Fruit fly (Drosophila melanogaster): ENCODE measurements around the gene CG31301.
A peak's percentile ranks its signal among the peaks of the same experiment; 100 is the strongest.

Gene CG31301

DNA sequence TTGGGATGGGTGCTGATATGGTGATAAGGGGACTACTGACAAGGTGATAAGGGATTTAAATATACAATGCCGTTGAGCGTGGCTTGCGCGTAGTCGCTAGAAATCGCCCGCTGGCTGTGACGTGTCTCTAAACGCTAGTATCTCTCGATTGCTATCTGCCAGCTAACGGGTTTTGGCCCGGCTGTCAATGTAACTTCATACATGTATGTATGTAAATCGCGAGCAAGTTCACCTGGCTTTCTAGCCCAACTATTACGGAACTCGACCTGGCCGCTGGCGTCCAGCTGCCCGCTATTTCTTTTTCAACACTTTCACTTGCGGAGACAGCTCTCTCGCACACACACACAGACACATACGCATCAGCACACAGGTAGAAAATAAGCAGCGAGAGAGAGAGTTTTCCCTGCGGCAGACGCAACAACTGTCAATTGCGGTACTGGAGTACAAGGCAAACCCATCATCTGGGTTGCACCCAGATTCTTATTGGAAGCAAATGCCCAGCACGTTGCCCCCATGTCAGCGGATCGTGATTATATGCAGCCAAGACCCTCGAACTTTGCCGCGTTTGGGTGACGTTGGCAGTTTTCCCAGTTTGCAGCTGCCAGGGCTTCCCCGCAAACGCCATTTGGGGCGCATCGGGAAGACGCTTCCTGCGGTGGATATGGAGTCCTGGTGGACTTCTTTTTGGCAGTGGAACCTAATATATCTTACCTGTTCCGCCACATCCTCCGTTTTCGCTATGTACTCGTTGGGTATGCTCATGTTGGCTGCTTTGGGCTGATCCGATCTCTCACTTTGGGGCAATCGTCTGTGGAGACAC is 597 bp upstream of the CG31301 start:
- TF ChIP-seq CG9705 (GFP tag; optimal IDR thresholded peaks at IDR 0.05) = no peak
- no peak for TF ChIP-seq Rel (GFP tag; optimal IDR thresholded peaks at IDR 0.05)
- peak; percentile 67 for TF ChIP-seq Rel (tag; optimal IDR thresholded peaks at IDR 0.05)

DNA sequence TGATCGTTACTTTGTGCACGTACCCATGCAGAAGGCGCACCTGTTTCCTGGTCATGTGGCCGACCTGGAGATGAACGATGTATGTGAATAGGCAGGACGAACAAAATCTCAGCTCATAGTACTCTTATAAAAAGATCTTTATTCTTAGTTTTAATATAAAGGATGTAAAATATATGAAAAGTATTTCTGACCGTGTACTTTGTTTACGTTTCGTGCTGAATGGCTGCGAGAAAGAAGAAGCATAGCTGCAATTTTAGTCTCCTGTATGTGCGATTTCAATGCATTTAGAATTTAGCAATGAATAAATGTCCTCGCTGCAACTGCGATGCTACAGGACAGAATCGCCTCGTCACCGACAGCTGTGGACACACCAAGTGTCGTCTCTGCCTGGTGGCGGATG is 1.8 kb downstream of the CG31301 start, which contains the start of the genes CG42726 and CG42727:
Gene CG42726 (plus strand): TSS at position 227 of the 400 bp plus-strand sequence.
Gene CG42727 (plus strand): TSS at position 227 of the 400 bp plus-strand sequence.
- TF ChIP-seq GATAd (GFP tag; optimal IDR thresholded peaks at IDR 0.05) = no peak
- TF ChIP-seq pan (optimal IDR thresholded peaks at IDR 0.05) = no peak
- no peak for TF ChIP-seq N (GFP tag; optimal IDR thresholded peaks at IDR 0.05)
- TF ChIP-seq CrebA (GFP tag; optimal IDR thresholded peaks at IDR 0.05; ENCODE audit: borderline replicate concordance) = no peak
- TF ChIP-seq Myc (optimal IDR thresholded peaks at IDR 0.05) = no peak
- TF ChIP-seq Hr78 (GFP tag; optimal IDR thresholded peaks at IDR 0.05) = no peak
- peak; percentile 56 for TF ChIP-seq rgr (GFP tag; optimal IDR thresholded peaks at IDR 0.05)
- no peak for TF ChIP-seq usp (GFP tag; optimal IDR thresholded peaks at IDR 0.05)
- TF ChIP-seq Dfd (GFP tag; optimal IDR thresholded peaks at IDR 0.05) = no peak
- no peak for TF ChIP-seq Jra (GFP tag; optimal IDR thresholded peaks at IDR 0.05)
- no peak for TF ChIP-seq Rel (GFP tag; optimal IDR thresholded peaks at IDR 0.05)
- no peak for TF ChIP-seq Rel (tag; optimal IDR thresholded peaks at IDR 0.05)
- TF ChIP-seq dl (GFP tag; optimal IDR thresholded peaks at IDR 0.05; ENCODE audit: insufficient read depth in 1 of 2, partially characterized antibody in 2 of 2) = no peak
- peak in 1 of 2 experiments; percentile 60 for TF ChIP-seq foxo (GFP tag; optimal IDR thresholded peaks at IDR 0.05)
- TF ChIP-seq ey (GFP tag; optimal IDR thresholded peaks at IDR 0.05) = peak; percentile 27
- no peak for TF ChIP-seq Abd-B (GFP tag; optimal IDR thresholded peaks at IDR 0.05)
- TF ChIP-seq tai (GFP tag; optimal IDR thresholded peaks at IDR 0.05) = no peak
- no peak for TF ChIP-seq fru (GFP tag; optimal IDR thresholded peaks at IDR 0.05)
- no peak for TF ChIP-seq sage (GFP tag; optimal IDR thresholded peaks at IDR 0.05)
- TF ChIP-seq lola (GFP tag; optimal IDR thresholded peaks at IDR 0.05) = no peak
- TF ChIP-seq OdsH (GFP tag; optimal IDR thresholded peaks at IDR 0.05) = peak; percentile 18
- no peak for TF ChIP-seq psq (GFP tag; optimal IDR thresholded peaks at IDR 0.05)
- TF ChIP-seq brk (GFP tag; optimal IDR thresholded peaks at IDR 0.05) = no peak
- TF ChIP-seq br (GFP tag; optimal IDR thresholded peaks at IDR 0.05) = peak; percentile 45
- TF ChIP-seq CG9705 (GFP tag; optimal IDR thresholded peaks at IDR 0.05) = peak; percentile 16
- no peak for TF ChIP-seq Dif (GFP tag; optimal IDR thresholded peaks at IDR 0.05; ENCODE audit: partially characterized antibody)
- TF ChIP-seq Vsx2 (GFP tag; optimal IDR thresholded peaks at IDR 0.05; ENCODE audit: partially characterized antibody) = no peak
- TF ChIP-seq Hr83 (GFP tag; optimal IDR thresholded peaks at IDR 0.05; ENCODE audit: poor library complexity, severe bottlenecking) = no peak
- peak; percentile 28 for TF ChIP-seq Sp1 (GFP tag; optimal IDR thresholded peaks at IDR 0.05)
- TF ChIP-seq h (GFP tag; optimal IDR thresholded peaks at IDR 0.05) = peak; percentile 43
- TF ChIP-seq Mio (GFP tag; optimal IDR thresholded peaks at IDR 0.05) = no peak
- TF ChIP-seq woc (GFP tag; optimal IDR thresholded peaks at IDR 0.05) = peak; percentile 17
- TF ChIP-seq dmrt93B (GFP tag; optimal IDR thresholded peaks at IDR 0.05) = no peak
- TF ChIP-seq CG32264 (GFP tag; optimal IDR thresholded peaks at IDR 0.05) = no peak
- TF ChIP-seq Hnf4 (GFP tag; optimal IDR thresholded peaks at IDR 0.05) = no peak
- no peak for TF ChIP-seq dsf (GFP tag; optimal IDR thresholded peaks at IDR 0.05; ENCODE audit: borderline replicate concordance)
- no peak for TF ChIP-seq jim (GFP tag; optimal IDR thresholded peaks at IDR 0.05)
- peak; percentile 14 for TF ChIP-seq sv (GFP tag; optimal IDR thresholded peaks at IDR 0.05)
- TF ChIP-seq HLH106 (tag; optimal IDR thresholded peaks at IDR 0.05) = peak; percentile 45

Measured in whole organism, wandering third instar larva.